Fruit fly (Drosophila melanogaster) whole organism, pupa: ENCODE results near the gene CG42699.

Source experiments
- CG10348 ChIP-seq: fragments of 200-800 bp; sonication (Bioruptor generic); IDR thresholded peaks from 2 replicates; pipeline ENCODE4 v1.3.6; 2022; ENCODE audit warnings: missing biosample characterization, missing genetic modification characterization
- CG12605 ChIP-seq: fragments of 200-800 bp; sonication (Bioruptor generic); IDR thresholded peaks from 2 replicates; pipeline ENCODE4 v1.3.6; 2022; ENCODE audit warnings: missing biosample characterization, missing genetic modification characterization
- CG13204 ChIP-seq: fragments of 200-800 bp; sonication (Bioruptor generic); optimal IDR thresholded peaks from 2 replicates; lab custom pipeline; 2018; ENCODE audit warnings: missing biosample characterization, mild to moderate bottlenecking, missing genetic modification characterization, moderate library complexity
- CG14655 ChIP-seq: fragments of 200-800 bp; sonication (Bioruptor generic); optimal IDR thresholded peaks from 3 replicates; lab custom pipeline; 2017; ENCODE audit warnings: mild to moderate bottlenecking, missing biosample characterization, missing genetic modification reagents, missing genetic modification characterization
- CG15710 ChIP-seq: fragments of 200-800 bp; sonication (Bioruptor generic); optimal IDR thresholded peaks from 2 replicates; lab custom pipeline; 2018; ENCODE audit warnings: missing biosample characterization, mild to moderate bottlenecking, missing genetic modification characterization, moderate library complexity
- CG17806 ChIP-seq: fragments of 200-800 bp; sonication (Bioruptor generic); optimal IDR thresholded peaks from 2 replicates; lab custom pipeline; 2018; ENCODE audit warnings: missing biosample characterization, mild to moderate bottlenecking, missing genetic modification characterization, moderate library complexity
- CG32121 ChIP-seq: fragments of 200-800 bp; sonication (Bioruptor generic); IDR thresholded peaks from 2 replicates; pipeline ENCODE4 v1.3.6; 2022; ENCODE audit warnings: missing biosample characterization, missing genetic modification characterization
- CG34367 ChIP-seq: fragments of 200-800 bp; sonication (Bioruptor generic); optimal IDR thresholded peaks from 2 replicates; lab custom pipeline; 2018; ENCODE audit warnings: missing biosample characterization, mild to moderate bottlenecking, missing genetic modification characterization
- CG4496 ChIP-seq: fragments of 200-800 bp; sonication (Bioruptor generic); IDR thresholded peaks from 3 replicates; pipeline ENCODE4 v1.3.6; 2022; ENCODE audit warnings: missing biosample characterization, missing genetic modification characterization
- CG8159 ChIP-seq: fragments of 200-800 bp; sonication (Bioruptor generic); optimal IDR thresholded peaks from 3 replicates; lab custom pipeline; 2018; ENCODE audit warnings: missing biosample characterization, mild to moderate bottlenecking, missing genetic modification characterization, moderate library complexity
- CG8301 ChIP-seq: fragments of 200-800 bp; sonication (Bioruptor generic); optimal IDR thresholded peaks from 2 replicates; lab custom pipeline; 2018; ENCODE audit warnings: missing biosample characterization, mild to moderate bottlenecking, missing genetic modification characterization
- CG9948 ChIP-seq: fragments of 200-800 bp; sonication (Bioruptor generic); optimal IDR thresholded peaks from 2 replicates; lab custom pipeline; 2018; ENCODE audit warnings: missing biosample characterization, mild to moderate bottlenecking, missing genetic modification characterization, moderate library complexity
- D1 ChIP-seq: fragments of 200-800 bp; sonication (Bioruptor generic); optimal IDR thresholded peaks from 2 replicates; lab custom pipeline; 2018; ENCODE audit warnings: missing biosample characterization, mild to moderate bottlenecking, missing genetic modification characterization, moderate library complexity
- EcR ChIP-seq: fragments of 200-800 bp; sonication (Bioruptor generic); optimal IDR thresholded peaks from 3 replicates; lab custom pipeline; 2019; ENCODE audit warnings: missing biosample characterization, missing genetic modification characterization, mild to moderate bottlenecking, moderate library complexity, missing genetic modification reagents
- Ets98B ChIP-seq: fragments of 200-800 bp; sonication (Bioruptor generic); IDR thresholded peaks from 2 replicates; pipeline ENCODE4 v1.3.6; 2022; ENCODE audit warnings: missing biosample characterization, missing genetic modification characterization
- Pif1A ChIP-seq: fragments of 200-800 bp; sonication (Bioruptor generic); optimal IDR thresholded peaks from 3 replicates; lab custom pipeline; 2016; ENCODE audit warnings: missing biosample characterization, missing genetic modification characterization
- Pif1B ChIP-seq: fragments of 200-800 bp; sonication (Bioruptor generic); optimal IDR thresholded peaks from 3 replicates; lab custom pipeline; 2016; ENCODE audit warnings: missing biosample characterization, missing genetic modification characterization
- Snoo ChIP-seq: fragments of 200-800 bp; sonication (Bioruptor generic); optimal IDR thresholded peaks from 3 replicates; lab custom pipeline; 2017; ENCODE audit warnings: missing biosample characterization, mild to moderate bottlenecking, missing genetic modification characterization, inconsistent platforms
- fd96Ca ChIP-seq: fragments of 200-800 bp; sonication (Bioruptor generic); IDR thresholded peaks from 3 replicates; pipeline ENCODE4 v1.3.6; 2022; ENCODE audit warnings: missing biosample characterization, missing genetic modification characterization
- gl ChIP-seq: fragments of 200-800 bp; sonication (Bioruptor generic); optimal IDR thresholded peaks from 2 replicates; lab custom pipeline; 2018; ENCODE audit warnings: missing biosample characterization, mild to moderate bottlenecking, missing genetic modification characterization
- rn ChIP-seq: fragments of 200-800 bp; sonication (Bioruptor generic); IDR thresholded peaks from 2 replicates; pipeline ENCODE4 v1.3.6; 2022; ENCODE audit warnings: missing biosample characterization, missing genetic modification characterization

The CG42699 gene

dm6 chrX:5764001-5764892 is at the start of gene CG42699, which contains the start of gene MAPk-Ak2:
TSS of gene CG42699 (plus strand) at chrX:5764553.
TSS of gene MAPk-Ak2 (minus strand) at chrX:5764203.
- peak; percentile 31 for TF ChIP-seq CG15710 (tag; lab: Kevin White, UChicago)
- TF ChIP-seq D1 (tag; lab: Kevin White, UChicago) = no peak
- no peak for TF ChIP-seq rn (GFP tag; lab: Robert Waterston, UW)
- TF ChIP-seq CG14655 (GFP tag; lab: Kevin White, UChicago) = no peak
- peak; percentile 65 for TF ChIP-seq gl (tag; lab: Kevin White, UChicago)
- no peak for TF ChIP-seq CG10348 (GFP tag; lab: Robert Waterston, UW)
- TF ChIP-seq Ets98B (GFP tag; lab: Robert Waterston, UW) = peak; percentile 34
- peak; percentile 45 for TF ChIP-seq CG34367 (tag; lab: Kevin White, UChicago)
- no peak for TF ChIP-seq CG4496
- 0 out of 2 replicates have a peak, but pooled peaks have one; percentile 28 for TF ChIP-seq CG12605
- TF ChIP-seq CG8159 (tag; lab: Kevin White, UChicago) = peak; percentile 29
- peak; percentile 24 for TF ChIP-seq CG13204 (GFP tag; lab: Kevin White, UChicago)
- TF ChIP-seq Pif1B (GFP tag; lab: Kevin White, UChicago) = peak; percentile 8
- TF ChIP-seq EcR (GFP tag; lab: Kevin White, UChicago) = peak; percentile 42
- TF ChIP-seq fd96Ca (GFP tag; lab: Robert Waterston, UW) = no peak; the same call in 2 of the 3 replicates
- peak; percentile 18 for TF ChIP-seq CG17806 (tag; lab: Kevin White, UChicago)
- peak; percentile 77 for TF ChIP-seq Pif1A (GFP tag; lab: Kevin White, UChicago)
- no peak for TF ChIP-seq CG9948 (tag; lab: Kevin White, UChicago)
- peak; percentile 17 for TF ChIP-seq Snoo (tag; lab: Kevin White, UChicago)
- 0 out of 2 replicates have a peak, but pooled peaks have one; percentile 9 for TF ChIP-seq CG32121 (GFP tag; lab: Robert Waterston, UW)
- peak; percentile 6 for TF ChIP-seq CG8301 (tag; lab: Kevin White, UChicago)
- TF ChIP-seq, all 21 proteins: peak for 14

dm6 chrX:5714786-5715185 is 49.6 kb upstream of the CG42699 start:
- TF ChIP-seq CG14655 (GFP tag; lab: Kevin White, UChicago) (no peak), Snoo (tag; lab: Kevin White, UChicago) (no peak), CG17806 (tag; lab: Kevin White, UChicago) (no peak), CG8159 (tag; lab: Kevin White, UChicago) (no peak), CG13204 (GFP tag; lab: Kevin White, UChicago) (no peak), D1 (tag; lab: Kevin White, UChicago) (no peak), Ets98B (GFP tag; lab: Robert Waterston, UW) (no peak), Pif1B (GFP tag; lab: Kevin White, UChicago) (no peak), rn (GFP tag; lab: Robert Waterston, UW) (no peak), gl (tag; lab: Kevin White, UChicago) (no peak), Pif1A (GFP tag; lab: Kevin White, UChicago) (no peak), fd96Ca (GFP tag; lab: Robert Waterston, UW) (no peak), CG15710 (tag; lab: Kevin White, UChicago) (no peak), CG9948 (tag; lab: Kevin White, UChicago) (no peak)

dm6 chrX:5715455-5716227 is 48.7 kb upstream of the CG42699 start:
- TF ChIP-seq CG4496 = peak; percentile 73
- no peak for TF ChIP-seq D1 (tag; lab: Kevin White, UChicago)
- TF ChIP-seq, all 21 proteins: peak for 1

- TF ChIP-seq CG13204 (GFP tag; lab: Kevin White, UChicago) (peak; percentile 21), CG14655 (GFP tag; lab: Kevin White, UChicago) (no peak)
These were observed 46.4 kb upstream of the CG42699 start, which contains the start of gene CG33080 for dm6 chrX:5717741-5718475. TSS of gene CG33080 (minus strand) at chrX:5717778.

- TF ChIP-seq CG32121 (GFP tag; lab: Robert Waterston, UW) (peak; percentile 50; the same call in 1 of the 2 replicates), gl (tag; lab: Kevin White, UChicago) (no peak), Snoo (tag; lab: Kevin White, UChicago) (no peak), Ets98B (GFP tag; lab: Robert Waterston, UW) (peak; percentile 68), CG14655 (GFP tag; lab: Kevin White, UChicago) (no peak), rn (GFP tag; lab: Robert Waterston, UW) (no peak), CG4496 (0 out of 3 replicates have a peak, but pooled peaks have one; percentile 35), CG15710 (tag; lab: Kevin White, UChicago) (peak; percentile 19), CG9948 (tag; lab: Kevin White, UChicago) (no peak), Pif1B (GFP tag; lab: Kevin White, UChicago) (peak; percentile 7), CG13204 (GFP tag; lab: Kevin White, UChicago) (no peak), EcR (GFP tag; lab: Kevin White, UChicago) (no peak), CG8159 (tag; lab: Kevin White, UChicago) (no peak), Pif1A (GFP tag; lab: Kevin White, UChicago) (no peak), CG34367 (tag; lab: Kevin White, UChicago) (no peak), CG10348 (GFP tag; lab: Robert Waterston, UW) (no peak), CG8301 (tag; lab: Kevin White, UChicago) (no peak), D1 (tag; lab: Kevin White, UChicago) (no peak), CG12605 (peak; percentile 45; the same call in 1 of the 2 replicates), CG17806 (tag; lab: Kevin White, UChicago) (no peak), fd96Ca (GFP tag; lab: Robert Waterston, UW) (no peak; the same call in 2 of the 3 replicates)
These were observed 45.8 kb upstream of the CG42699 start for dm6 chrX:5718476-5719012.
